Worm (Caenorhabditis elegans): ENCODE data around the gene lig-1.

The lig-1 gene

DNA sequence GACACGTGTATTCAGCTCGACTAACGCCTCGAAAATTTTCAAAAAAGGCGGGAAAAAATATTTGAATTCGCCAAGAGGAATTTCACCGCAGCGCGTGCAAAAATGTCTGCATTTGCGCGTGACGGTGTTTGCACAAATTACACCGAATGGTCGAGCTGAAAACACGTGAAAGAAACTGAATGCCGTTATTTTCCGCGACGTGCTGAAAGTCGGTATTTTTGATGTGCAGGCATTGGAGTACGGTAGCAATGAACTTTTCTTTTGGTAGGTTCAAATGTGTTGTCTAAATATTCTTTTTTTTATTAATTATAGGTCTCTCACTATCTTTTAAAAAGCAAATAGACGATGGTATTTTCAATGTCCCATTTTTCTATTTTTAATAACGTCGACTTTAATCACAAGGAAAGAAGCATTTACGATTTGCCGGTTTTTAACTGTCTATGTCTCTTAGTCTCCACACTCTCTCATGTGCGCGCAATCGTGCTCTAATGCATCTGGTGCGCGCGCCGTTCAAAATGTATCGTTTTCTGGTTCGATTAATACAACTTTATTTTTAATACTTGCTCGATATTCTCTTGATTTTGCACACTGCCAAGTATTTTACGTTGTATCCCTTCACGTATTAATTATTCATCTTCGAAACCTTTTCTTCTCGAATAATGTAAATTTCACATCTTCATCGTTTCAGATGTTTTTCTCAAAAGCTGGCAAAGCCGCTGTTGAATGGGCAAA is at the start of gene lig-1, which contains the start of gene C29A12.1:
lig-1 (plus strand) TSS at position 682 of the 732 bp plus-strand sequence.
C29A12.1 (minus strand) TSS at position 63 of the 732 bp plus-strand sequence.
- TF ChIP-seq flt-1 (GFP tag; IDR thresholded peaks at IDR 0.05), result no peak
- TF ChIP-seq tbx-37 (GFP tag; conservative IDR thresholded peaks at IDR 0.05), result no peak
- no peak for TF ChIP-seq ama-1 (optimal IDR thresholded peaks at IDR 0.05)
- TF ChIP-seq F13C5.2 (tag; optimal IDR thresholded peaks at IDR 0.05), result no peak
- no peak for TF ChIP-seq hmbx-1 (tag; optimal IDR thresholded peaks at IDR 0.05)
- no peak for TF ChIP-seq ets-7 (tag; optimal IDR thresholded peaks at IDR 0.05)
- TF ChIP-seq sea-1 (GFP tag; conservative IDR thresholded peaks at IDR 0.05), result no peak
- TF ChIP-seq pes-1 (GFP tag; IDR thresholded peaks at IDR 0.05), result no peak
- TF ChIP-seq scrt-1 (GFP tag; IDR thresholded peaks at IDR 0.05), result no peak
- no peak for TF ChIP-seq hmg-4 (GFP tag; optimal IDR thresholded peaks at IDR 0.05)
- TF ChIP-seq B0310.2 (tag; optimal IDR thresholded peaks at IDR 0.05), result no peak
- no peak for TF ChIP-seq aly-1 (tag; optimal IDR thresholded peaks at IDR 0.05)
- TF ChIP-seq tbx-11 (GFP tag; IDR thresholded peaks at IDR 0.05), result no peak
- no peak for TF ChIP-seq ceh-13 (GFP tag; optimal IDR thresholded peaks at IDR 0.05)
- no peak for TF ChIP-seq ceh-36 (tag; optimal IDR thresholded peaks at IDR 0.05)
- no peak for TF ChIP-seq hnd-1 (tag; optimal IDR thresholded peaks at IDR 0.05)

DNA sequence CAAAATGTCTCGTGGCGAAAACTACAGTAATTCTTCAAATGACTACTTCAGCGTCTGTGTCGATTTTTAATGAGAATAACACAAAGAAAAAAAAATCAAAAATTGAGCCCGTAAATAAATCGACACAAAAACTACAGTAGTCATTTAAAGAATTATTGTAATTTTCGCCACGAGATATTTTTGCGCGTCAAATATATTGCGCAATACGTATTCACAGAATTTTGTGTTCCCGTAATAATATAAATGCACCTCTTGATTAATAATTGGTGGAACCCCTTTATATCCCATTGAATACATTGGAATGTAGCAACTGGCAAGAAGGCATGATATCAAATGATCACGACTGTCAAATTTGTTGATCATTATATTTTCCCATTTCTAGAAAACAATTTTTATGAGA is 45.0 kb upstream of the lig-1 start:
- no peak for TF ChIP-seq tbx-37 (GFP tag; conservative IDR thresholded peaks at IDR 0.05)
- TF ChIP-seq hnd-1 (tag; optimal IDR thresholded peaks at IDR 0.05), result no peak
- no peak for TF ChIP-seq ets-7 (tag; optimal IDR thresholded peaks at IDR 0.05)
- TF ChIP-seq ceh-36 (tag; optimal IDR thresholded peaks at IDR 0.05), result no peak
- TF ChIP-seq aly-1 (tag; optimal IDR thresholded peaks at IDR 0.05), result no peak
- TF ChIP-seq tra-4 (tag; optimal IDR thresholded peaks at IDR 0.05), result no peak
- TF ChIP-seq hmbx-1 (tag; optimal IDR thresholded peaks at IDR 0.05), result no peak
- no peak for TF ChIP-seq scrt-1 (GFP tag; IDR thresholded peaks at IDR 0.05)
- TF ChIP-seq sea-1 (GFP tag; conservative IDR thresholded peaks at IDR 0.05), result no peak
- no peak for TF ChIP-seq pes-1 (GFP tag; IDR thresholded peaks at IDR 0.05)
- TF ChIP-seq F13C5.2 (tag; optimal IDR thresholded peaks at IDR 0.05), result no peak

DNA sequence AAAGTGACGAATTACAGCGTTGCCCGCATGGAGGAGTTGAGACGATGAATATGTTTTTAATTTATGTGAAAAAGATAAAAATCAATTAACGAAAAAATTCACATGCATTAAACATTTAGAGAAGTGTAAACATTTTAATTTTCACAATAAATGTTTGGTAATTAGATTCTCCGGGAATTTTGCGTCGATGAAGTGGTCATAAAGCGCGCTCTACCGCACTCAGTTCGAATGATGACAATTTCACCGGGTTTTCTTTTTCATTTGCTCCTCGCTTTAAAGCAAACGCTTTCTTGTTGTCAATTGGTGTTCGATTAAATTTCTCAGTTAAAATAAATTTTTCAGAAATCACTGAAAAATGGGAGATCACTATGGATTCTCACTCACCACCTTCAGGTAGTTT is 43.9 kb upstream of the lig-1 start, which contains the start of the genes D1054.1 and pas-2:
D1054.1 (minus strand) TSS at position 192 of the 400 bp plus-strand sequence.
pas-2 (plus strand) TSS at position 343 of the 400 bp plus-strand sequence.
- TF ChIP-seq hmbx-1 (tag; optimal IDR thresholded peaks at IDR 0.05) (no peak), F13C5.2 (tag; optimal IDR thresholded peaks at IDR 0.05) (no peak), flt-1 (GFP tag; IDR thresholded peaks at IDR 0.05) (no peak), hmg-4 (GFP tag; optimal IDR thresholded peaks at IDR 0.05) (no peak), tbx-11 (GFP tag; IDR thresholded peaks at IDR 0.05) (no peak), aly-1 (tag; optimal IDR thresholded peaks at IDR 0.05) (no peak), hnd-1 (tag; optimal IDR thresholded peaks at IDR 0.05) (no peak), ceh-13 (GFP tag; optimal IDR thresholded peaks at IDR 0.05) (no peak), B0310.2 (tag; optimal IDR thresholded peaks at IDR 0.05) (no peak)

DNA sequence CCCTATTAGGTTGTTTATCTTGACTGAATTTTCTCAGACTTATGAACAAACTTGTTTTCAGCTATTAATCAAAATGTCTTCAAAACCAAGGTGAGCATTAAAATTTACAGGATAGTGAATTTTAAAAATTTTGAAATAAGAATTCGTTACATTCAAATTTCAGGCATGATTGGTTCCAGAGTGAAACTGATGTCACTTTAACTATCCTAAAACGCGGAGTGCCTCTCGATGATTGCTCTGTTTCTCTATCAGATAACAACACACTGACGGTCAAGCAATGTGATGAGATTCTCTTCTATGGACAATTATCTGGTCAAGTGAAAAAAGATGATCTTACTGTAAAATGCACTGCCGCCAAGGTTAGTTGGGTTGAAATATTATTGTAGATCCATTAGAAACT is 42.5 kb upstream of the lig-1 start, which contains the start of gene D1054.3:
D1054.3 (plus strand) TSS at position 62 of the 400 bp plus-strand sequence.
- no peak for TF ChIP-seq B0310.2 (tag; optimal IDR thresholded peaks at IDR 0.05)
- TF ChIP-seq hmbx-1 (tag; optimal IDR thresholded peaks at IDR 0.05), result no peak
- TF ChIP-seq flt-1 (GFP tag; IDR thresholded peaks at IDR 0.05), result no peak

DNA sequence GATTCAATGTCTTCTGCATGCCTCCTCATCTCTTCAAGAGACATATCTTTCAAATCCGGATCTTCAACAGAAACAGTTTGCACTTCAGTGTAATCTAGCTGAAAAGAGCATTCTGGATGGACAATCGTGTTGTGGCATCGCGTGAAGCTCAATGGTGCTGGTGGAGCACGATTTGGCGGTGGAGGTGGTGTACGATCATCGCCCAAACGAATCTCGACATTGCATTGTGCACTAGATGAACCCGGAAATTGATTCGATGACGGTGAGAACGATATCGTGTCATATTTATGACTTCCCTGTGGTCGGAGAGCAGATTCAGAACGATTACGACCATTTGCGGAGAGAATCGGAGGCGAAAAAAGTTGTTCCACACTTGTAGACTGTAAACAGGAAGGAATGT is 40.7 kb upstream of the lig-1 start:
- TF ChIP-seq flt-1 (GFP tag; IDR thresholded peaks at IDR 0.05) (no peak), sea-1 (GFP tag; conservative IDR thresholded peaks at IDR 0.05) (no peak), hmbx-1 (tag; optimal IDR thresholded peaks at IDR 0.05) (no peak), hnd-1 (tag; optimal IDR thresholded peaks at IDR 0.05) (no peak), aly-1 (tag; optimal IDR thresholded peaks at IDR 0.05) (no peak), B0310.2 (tag; optimal IDR thresholded peaks at IDR 0.05) (no peak), pes-1 (GFP tag; IDR thresholded peaks at IDR 0.05) (no peak), scrt-1 (GFP tag; IDR thresholded peaks at IDR 0.05) (no peak), tbx-11 (GFP tag; IDR thresholded peaks at IDR 0.05) (no peak), F13C5.2 (tag; optimal IDR thresholded peaks at IDR 0.05) (no peak)

DNA sequence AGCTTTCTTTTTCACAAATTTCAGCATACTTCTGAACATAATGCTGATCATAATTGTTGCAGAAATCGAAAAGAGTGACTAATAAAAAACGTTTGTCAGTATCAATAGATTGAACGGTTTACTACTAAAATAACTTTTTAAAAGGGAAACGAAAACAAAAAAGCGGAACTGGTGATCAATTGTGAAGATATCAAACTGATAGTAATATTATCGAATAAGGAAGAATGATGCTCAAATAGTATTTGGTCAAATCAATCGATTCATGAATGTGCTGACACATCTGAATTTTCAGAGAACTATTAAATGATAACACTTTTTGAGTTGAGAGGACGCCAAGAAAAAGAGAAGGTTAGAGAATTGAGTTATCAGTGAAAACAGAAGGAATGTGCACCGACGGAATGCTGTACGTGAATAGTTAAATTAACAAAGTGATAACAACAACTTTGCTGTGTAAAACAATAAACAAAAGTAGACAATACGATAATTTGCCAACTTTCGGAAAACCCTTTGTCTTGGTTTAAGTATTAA is 37.3 kb upstream of the lig-1 start, which contains the start of gene D1054.5:
D1054.5 (minus strand) TSS at position 51 of the 528 bp plus-strand sequence.
- no peak for TF ChIP-seq hmbx-1 (tag; optimal IDR thresholded peaks at IDR 0.05)
- TF ChIP-seq tbx-11 (GFP tag; IDR thresholded peaks at IDR 0.05), result no peak
- no peak for TF ChIP-seq ama-1 (optimal IDR thresholded peaks at IDR 0.05)
- TF ChIP-seq F13C5.2 (tag; optimal IDR thresholded peaks at IDR 0.05), result no peak
- TF ChIP-seq flt-1 (GFP tag; IDR thresholded peaks at IDR 0.05), result no peak
- no peak for TF ChIP-seq tra-4 (tag; optimal IDR thresholded peaks at IDR 0.05)
- no peak for TF ChIP-seq ceh-36 (tag; optimal IDR thresholded peaks at IDR 0.05)
- no peak for TF ChIP-seq ceh-13 (GFP tag; optimal IDR thresholded peaks at IDR 0.05)
- TF ChIP-seq hnd-1 (tag; optimal IDR thresholded peaks at IDR 0.05), result no peak
- TF ChIP-seq hmg-4 (GFP tag; optimal IDR thresholded peaks at IDR 0.05), result no peak

DNA sequence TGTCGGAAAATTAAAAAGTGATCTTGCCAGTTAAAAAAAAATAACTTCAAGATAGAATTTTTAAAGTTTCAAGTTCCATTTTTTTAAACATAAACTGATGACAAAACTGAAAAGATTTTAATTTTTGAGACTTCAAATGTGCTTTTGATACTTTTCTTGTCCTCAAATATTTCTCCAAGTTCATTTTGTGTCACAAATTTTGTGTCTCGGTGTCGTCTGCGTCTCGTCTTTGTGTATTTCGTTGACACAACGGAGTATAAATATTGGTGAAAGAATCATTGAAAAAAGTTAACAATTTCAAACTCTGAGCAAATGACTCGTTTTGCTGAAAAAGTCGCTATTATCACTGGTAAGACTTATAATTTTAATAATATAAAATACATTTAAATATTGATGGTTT is 29.9 kb upstream of the lig-1 start, which contains the start of gene D1054.8:
D1054.8 (plus strand) TSS at position 301 of the 400 bp plus-strand sequence.
- TF ChIP-seq flt-1 (GFP tag; IDR thresholded peaks at IDR 0.05) (no peak), tbx-37 (GFP tag; conservative IDR thresholded peaks at IDR 0.05) (no peak), aly-1 (tag; optimal IDR thresholded peaks at IDR 0.05) (no peak), sea-1 (GFP tag; conservative IDR thresholded peaks at IDR 0.05) (no peak), ceh-13 (GFP tag; optimal IDR thresholded peaks at IDR 0.05) (no peak), hmg-4 (GFP tag; optimal IDR thresholded peaks at IDR 0.05) (no peak), ama-1 (optimal IDR thresholded peaks at IDR 0.05) (no peak), hnd-1 (tag; optimal IDR thresholded peaks at IDR 0.05) (no peak), hmbx-1 (tag; optimal IDR thresholded peaks at IDR 0.05) (no peak), F13C5.2 (tag; optimal IDR thresholded peaks at IDR 0.05) (no peak)
